Fruit fly (Drosophila melanogaster) whole organism, embryonic: ENCODE measurements around the gene CG5359.

Experiments
- Bgb ChIP-seq: fragments of 200-800 bp; sonication (Bioruptor generic); IDR thresholded peaks from 2 replicates; pipeline ENCODE4 v1.3.6; 2022; ENCODE audit warnings: missing biosample characterization, missing genetic modification characterization; ENCODE audit not compliant: partially characterized antibody
- CG11093 ChIP-seq: fragments of 200-800 bp; sonication (Bioruptor generic); IDR thresholded peaks from 3 replicates; pipeline ENCODE4 v1.3.6; 2022; ENCODE audit warnings: missing biosample characterization, missing genetic modification characterization
- CG12071 ChIP-seq: fragments of 200-800 bp; sonication (Bioruptor generic); optimal IDR thresholded peaks from 3 replicates; lab custom pipeline; 2018; ENCODE audit warnings: missing biosample characterization, mild to moderate bottlenecking, missing genetic modification characterization
- CG14014 ChIP-seq: fragments of 200-800 bp; sonication (Bioruptor generic); IDR thresholded peaks from 2 replicates; pipeline ENCODE4 v1.3.6; 2022; ENCODE audit warnings: missing biosample characterization, missing genetic modification characterization
- CG14441 ChIP-seq: fragments of 200-800 bp; sonication (Bioruptor generic); IDR thresholded peaks from 2 replicates; pipeline ENCODE4 v1.3.6; 2022; ENCODE audit warnings: missing biosample characterization, missing genetic modification characterization
- CG15011 ChIP-seq: fragments of 200-800 bp; sonication (Bioruptor generic); optimal IDR thresholded peaks from 3 replicates; lab custom pipeline; 2018; ENCODE audit warnings: missing biosample characterization, mild to moderate bottlenecking, missing genetic modification characterization
- CG15073 ChIP-seq: fragments of 200-800 bp; sonication (Bioruptor generic); optimal IDR thresholded peaks from 2 replicates; lab custom pipeline; 2016; ENCODE audit warnings: missing biosample characterization, missing genetic modification characterization
- CG1603 ChIP-seq: fragments of 200-800 bp; sonication (Bioruptor generic); optimal IDR thresholded peaks from 2 replicates; lab custom pipeline; 2019; ENCODE audit warnings: missing biosample characterization, mild to moderate bottlenecking, missing genetic modification characterization, moderate library complexity
- CG17359 ChIP-seq: fragments of 200-800 bp; sonication (Bioruptor generic); optimal IDR thresholded peaks from 3 replicates; lab custom pipeline; 2018; ENCODE audit warnings: missing biosample characterization, mild to moderate bottlenecking, missing genetic modification characterization, moderate library complexity
- CG17802 ChIP-seq: fragments of 200-800 bp; sonication (Bioruptor generic); optimal IDR thresholded peaks from 2 replicates; lab custom pipeline; 2018; ENCODE audit warnings: missing biosample characterization, mild to moderate bottlenecking, missing genetic modification characterization, moderate library complexity
- CG17829 ChIP-seq: fragments of 200-800 bp; optimal IDR thresholded peaks from 2 replicates; lab custom pipeline; 2019; ENCODE audit warnings: missing biosample characterization, mild to moderate bottlenecking, missing genetic modification characterization, moderate library complexity
- CG18011 ChIP-seq: fragments of 200-800 bp; sonication (Bioruptor generic); optimal IDR thresholded peaks from 2 replicates; lab custom pipeline; 2017; ENCODE audit warnings: missing biosample characterization, missing genetic modification characterization, mild to moderate bottlenecking, moderate library complexity, missing genotype
- CG2120 ChIP-seq: fragments of 200-800 bp; sonication (Bioruptor generic); optimal IDR thresholded peaks from 3 replicates; lab custom pipeline; 2016; ENCODE audit warnings: missing biosample characterization, missing genetic modification characterization
- CG2712 ChIP-seq: fragments of 200-800 bp; optimal IDR thresholded peaks from 3 replicates; lab custom pipeline; 2019; ENCODE audit warnings: missing biosample characterization, mild to moderate bottlenecking, missing genetic modification characterization, moderate library complexity
- CG30020 ChIP-seq: fragments of 200-800 bp; optimal IDR thresholded peaks from 2 replicates; lab custom pipeline; 2019; ENCODE audit warnings: missing biosample characterization, mild to moderate bottlenecking, missing genetic modification characterization, moderate library complexity
- CG31441 ChIP-seq: fragments of 200-800 bp; sonication (Bioruptor generic); IDR thresholded peaks from 2 replicates; pipeline ENCODE4 v1.3.6; 2022; ENCODE audit warnings: missing biosample characterization, missing genetic modification characterization
- CG33213 ChIP-seq: fragments of 200-800 bp; sonication (Bioruptor generic); optimal IDR thresholded peaks from 3 replicates; lab custom pipeline; 2016; ENCODE audit warnings: missing biosample characterization, missing genetic modification characterization
- CG34224 ChIP-seq: fragments of 200-800 bp; sonication (Bioruptor generic); IDR thresholded peaks from 3 replicates; pipeline ENCODE4 v1.3.6; 2022; ENCODE audit warnings: missing biosample characterization, missing genetic modification characterization; ENCODE audit not compliant: partially characterized antibody
- CG4854 ChIP-seq: fragments of 200-800 bp; sonication (Bioruptor generic); optimal IDR thresholded peaks from 2 replicates; lab custom pipeline; 2016; ENCODE audit warnings: missing biosample characterization, missing genetic modification characterization, inconsistent platforms
- CG6689 ChIP-seq: fragments of 200-800 bp; sonication (Bioruptor generic); IDR thresholded peaks from 2 replicates; pipeline ENCODE4 v1.3.6; 2022; ENCODE audit warnings: missing biosample characterization, missing genetic modification characterization
- Dll ChIP-seq: fragments of 200-800 bp; sonication (Bioruptor generic); IDR thresholded peaks from 4 replicates; pipeline ENCODE4 v1.3.6; 2022; ENCODE audit warnings: missing biosample characterization, missing genetic modification characterization; ENCODE audit not compliant: partially characterized antibody
- Doc3 ChIP-seq: fragments of 200-800 bp; sonication (Bioruptor generic); IDR thresholded peaks from 3 replicates; pipeline ENCODE4 v1.3.6; 2022; ENCODE audit warnings: missing biosample characterization, missing genetic modification characterization; ENCODE audit not compliant: partially characterized antibody
- Dref ChIP-seq: fragments of 200-800 bp; sonication (Bioruptor generic); IDR thresholded peaks from 2 replicates; pipeline ENCODE4 v1.3.6; 2022; ENCODE audit warnings: missing biosample characterization, missing genetic modification characterization
- E2f2 ChIP-seq: fragments of 200-800 bp; sonication (Bioruptor generic); IDR thresholded peaks from 2 replicates; pipeline ENCODE4 v1.3.6; 2022; ENCODE audit warnings: missing biosample characterization, missing genetic modification characterization
- Fer1 ChIP-seq: fragments of 200-800 bp; sonication (Bioruptor generic); optimal IDR thresholded peaks from 2 replicates; lab custom pipeline; 2017; ENCODE audit warnings: missing biosample characterization, mild to moderate bottlenecking, missing genetic modification characterization
- HmgZ ChIP-seq: fragments of 200-800 bp; sonication (Bioruptor generic); optimal IDR thresholded peaks from 2 replicates; lab custom pipeline; 2018; ENCODE audit warnings: missing biosample characterization, mild to moderate bottlenecking, missing genetic modification characterization
- Hr3 ChIP-seq: fragments of 200-800 bp; sonication (Bioruptor generic); optimal IDR thresholded peaks from 3 replicates; lab custom pipeline; 2016; ENCODE audit warnings: missing biosample characterization, missing genetic modification characterization
- Jarid2 ChIP-seq: fragments of 200-800 bp; sonication (Bioruptor generic); optimal IDR thresholded peaks from 3 replicates; lab custom pipeline; 2017; ENCODE audit warnings: mild to moderate bottlenecking, missing biosample characterization, missing genetic modification reagents, missing genetic modification characterization
- MTF-1 ChIP-seq: fragments of 200-800 bp; sonication (Bioruptor generic); optimal IDR thresholded peaks from 2 replicates; lab custom pipeline; 2018; ENCODE audit warnings: missing biosample characterization, mild to moderate bottlenecking, missing genetic modification characterization, borderline replicate concordance
- Max ChIP-seq: fragments of 200-800 bp; sonication (Bioruptor generic); optimal IDR thresholded peaks from 2 replicates; lab custom pipeline; 2016; ENCODE audit warnings: missing biosample characterization, mild to moderate bottlenecking, missing genetic modification characterization
- Med ChIP-seq: fragments of 200-800 bp; sonication (Bioruptor generic); peaks from one replicate; lab custom pipeline; 2016; ENCODE audit warnings: missing biosample characterization, missing genetic modification characterization, mild to moderate bottlenecking, inconsistent platforms, moderate library complexity
- Nf-YB ChIP-seq: fragments of 200-800 bp; sonication (Bioruptor generic); optimal IDR thresholded peaks from 3 replicates; lab custom pipeline; 2019; ENCODE audit warnings: missing biosample characterization, mild to moderate bottlenecking, missing genetic modification characterization, moderate library complexity
- Pdp1 ChIP-seq, 2 experiments: fragments of 200-800 bp; sonication (Bioruptor generic); optimal IDR thresholded peaks; 3 replicates each; lab custom pipeline; 2016; ENCODE audit warnings: missing biosample characterization in 2 of 2, missing genetic modification characterization in 2 of 2, mild to moderate bottlenecking in 1 of 2, moderate library complexity in 1 of 2
- dan ChIP-seq: fragments of 200-800 bp; sonication (Bioruptor generic); IDR thresholded peaks from 2 replicates; pipeline ENCODE4 v1.3.6; 2022; ENCODE audit warnings: missing biosample characterization, missing genetic modification characterization
- dmrt11E ChIP-seq: fragments of 200-800 bp; sonication (Bioruptor generic); optimal IDR thresholded peaks from 3 replicates; lab custom pipeline; 2018; ENCODE audit warnings: missing biosample characterization, mild to moderate bottlenecking, missing genetic modification characterization, moderate library complexity
- exex ChIP-seq: fragments of 200-800 bp; sonication (Bioruptor generic); optimal IDR thresholded peaks from 4 replicates; lab custom pipeline; 2018; ENCODE audit warnings: missing biosample characterization, mild to moderate bottlenecking, missing genetic modification characterization, moderate library complexity
- fd3F ChIP-seq: fragments of 200-800 bp; sonication (Bioruptor generic); optimal IDR thresholded peaks from 2 replicates; lab custom pipeline; 2018; ENCODE audit warnings: missing biosample characterization, mild to moderate bottlenecking, missing genetic modification characterization, moderate library complexity
- gfzf ChIP-seq: fragments of 200-800 bp; sonication (Bioruptor generic); optimal IDR thresholded peaks from 2 replicates; lab custom pipeline; 2016; ENCODE audit warnings: missing biosample characterization, mild to moderate bottlenecking, missing genetic modification characterization, moderate library complexity
- hbn ChIP-seq: fragments of 200-800 bp; sonication (Bioruptor generic); IDR thresholded peaks from 2 replicates; pipeline ENCODE4 v1.3.6; 2022; ENCODE audit warnings: missing biosample characterization, missing genetic modification characterization; ENCODE audit not compliant: partially characterized antibody
- lbe ChIP-seq: fragments of 200-800 bp; sonication (Bioruptor generic); optimal IDR thresholded peaks from 2 replicates; lab custom pipeline; 2016; ENCODE audit warnings: missing biosample characterization, mild to moderate bottlenecking, missing genetic modification characterization
- nerfin-2 ChIP-seq: fragments of 200-800 bp; sonication (Bioruptor generic); IDR thresholded peaks from 2 replicates; pipeline ENCODE4 v1.3.6; 2022; ENCODE audit warnings: missing biosample characterization, missing genetic modification characterization; ENCODE audit not compliant: partially characterized antibody
- scrt ChIP-seq: fragments of 200-800 bp; sonication (Bioruptor generic); optimal IDR thresholded peaks from 2 replicates; lab custom pipeline; 2018; ENCODE audit warnings: missing biosample characterization, mild to moderate bottlenecking, missing genetic modification characterization, moderate library complexity
- sens ChIP-seq: fragments of 200-800 bp; sonication (Bioruptor generic); peaks from one replicate; lab custom pipeline; 2016; ENCODE audit warnings: missing biosample characterization, missing genetic modification characterization
- sima ChIP-seq: fragments of 200-800 bp; sonication (Bioruptor generic); optimal IDR thresholded peaks from 2 replicates; lab custom pipeline; 2016; ENCODE audit warnings: missing biosample characterization, missing genetic modification characterization
- stwl ChIP-seq: fragments of 200-800 bp; sonication (Bioruptor generic); optimal IDR thresholded peaks from 3 replicates; lab custom pipeline; 2018; ENCODE audit warnings: missing biosample characterization, mild to moderate bottlenecking, missing genetic modification characterization, moderate library complexity
- trem ChIP-seq: fragments of 200-800 bp; optimal IDR thresholded peaks from 3 replicates; lab custom pipeline; 2019; ENCODE audit warnings: missing biosample characterization, mild to moderate bottlenecking, missing genetic modification characterization, moderate library complexity
- usp ChIP-seq: fragments of >200 bp; optimal IDR thresholded peaks from 2 replicates; lab custom pipeline; 2017; ENCODE audit warnings: missing biosample characterization, missing genetic modification characterization

CG5359 gene

dm6 chr3R:10048035-10048774 lies 47.1 kb upstream of the CG5359 start (continued):
- TF ChIP-seq CG2120 (GFP tag; lab: Kevin White, UChicago) (peak; percentile 35), Max (GFP tag; lab: Kevin White, UChicago) (peak; percentile 27), HmgZ (tag; lab: Kevin White, UChicago) (no peak), CG15011 (no peak), CG6689 (GFP tag; lab: Robert Waterston, UW) (0 out of 2 replicates have a peak, but pooled peaks have one; percentile 22)

dm6 chr3R:10045343-10045742 lies 44.3 kb upstream of the CG5359 start, which contains the start of the genes CG11722 and mtTFB2:
TSS of gene CG11722 (minus strand) at chr3R:10045542.
TSS of gene mtTFB2 (plus strand) at chr3R:10045574.
- TF ChIP-seq CG4854 (GFP tag; lab: Kevin White, UChicago) (no peak), sima (GFP tag; lab: Kevin White, UChicago) (no peak), Bgb (GFP tag; lab: Robert Waterston, UW) (peak; percentile 41; the same call in 1 of the 2 replicates), E2f2 (GFP tag; lab: Robert Waterston, UW) (peak; percentile 46), Dref (GFP tag; lab: Robert Waterston, UW) (peak; percentile 68), CG33213 (GFP tag; lab: Kevin White, UChicago) (no peak), CG18011 (peak; percentile 92), Pdp1 (GFP tag; optimal IDR thresholded peaks at IDR 0.05; lab: Kevin White, UChicago) (peak in 1 of 2 experiments; percentile 84), usp (GFP tag; lab: Kevin White, UChicago) (no peak), MTF-1 (no peak), CG17829 (tag; lab: Kevin White, UChicago) (no peak), CG12071 (GFP tag; lab: Kevin White, UChicago) (no peak), CG31441 (GFP tag; lab: Robert Waterston, UW) (no peak), Fer1 (GFP tag; lab: Kevin White, UChicago) (peak; percentile 36), CG11093 (GFP tag; lab: Robert Waterston, UW) (no peak), dan (GFP tag; lab: Robert Waterston, UW) (no peak), CG14014 (GFP tag; lab: Robert Waterston, UW) (no peak), Hr3 (GFP tag; lab: Kevin White, UChicago) (no peak), Jarid2 (GFP tag; lab: Kevin White, UChicago) (no peak), CG1603 (tag; lab: Kevin White, UChicago) (peak; percentile 21), Nf-YB (GFP tag; lab: Kevin White, UChicago) (peak; percentile 73), CG17359 (tag; lab: Kevin White, UChicago) (no peak), Doc3 (GFP tag; lab: Robert Waterston, UW) (peak; percentile 47; the same call in 1 of the 3 replicates), stwl (tag; lab: Kevin White, UChicago) (peak; percentile 38), nerfin-2 (GFP tag; lab: Robert Waterston, UW) (peak; percentile 48; the same call in 1 of the 2 replicates), CG34224 (GFP tag; lab: Robert Waterston, UW) (peak; percentile 72), CG15073 (no peak), trem (tag; lab: Kevin White, UChicago) (peak; percentile 10), hbn (GFP tag; lab: Robert Waterston, UW) (peak; percentile 63; the same call in 1 of the 2 replicates), scrt (GFP tag; lab: Kevin White, UChicago) (peak; percentile 90), gfzf (GFP tag; lab: Kevin White, UChicago) (peak; percentile 2), exex (tag; lab: Kevin White, UChicago) (peak; percentile 63), sens (GFP tag; lab: Kevin White, UChicago) (peak; percentile 36), dmrt11E (tag; lab: Kevin White, UChicago) (no peak), Med (GFP tag; lab: Kevin White, UChicago) (peak; percentile 29), CG2712 (tag; lab: Kevin White, UChicago) (peak; percentile 3), fd3F (GFP tag; lab: Kevin White, UChicago) (no peak), Dll (GFP tag; lab: Robert Waterston, UW) (peak; percentile 72), lbe (peak; percentile 50), CG17802 (no peak), CG30020 (tag; lab: Kevin White, UChicago) (no peak), CG14441 (GFP tag; lab: Robert Waterston, UW) (no peak)
